Fruit fly (Drosophila melanogaster): ENCODE measurements around the gene Rel.

Rel gene

DNA sequence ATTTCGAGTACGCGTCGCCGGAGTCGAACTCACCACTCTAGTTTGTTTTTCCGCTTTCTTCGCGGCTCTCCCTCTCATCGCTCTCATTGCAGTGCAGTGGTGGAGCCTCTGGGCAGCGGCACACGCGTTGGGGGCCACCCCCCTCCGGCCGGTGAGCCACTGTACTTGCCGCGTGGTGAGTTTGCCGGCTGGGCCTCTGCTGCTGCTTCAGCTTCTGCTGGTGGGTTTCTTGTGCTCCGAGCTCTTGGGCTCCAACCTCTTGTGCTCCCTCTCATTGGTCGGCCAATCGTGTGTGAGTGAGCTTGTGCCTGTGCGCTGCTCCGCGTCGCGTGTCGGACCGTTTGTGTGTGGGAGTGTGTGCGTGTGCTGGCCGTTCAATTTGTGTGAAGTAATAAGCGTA is 5.2 kb upstream of the Rel start (continued):
- no peak for TF ChIP-seq CG7963 (GFP tag; IDR thresholded peaks at IDR 0.05; ENCODE audit: partially characterized antibody)
- TF ChIP-seq Meics (GFP tag; optimal IDR thresholded peaks at IDR 0.05): peak; percentile 64
- TF ChIP-seq CG13424 (tag; optimal IDR thresholded peaks at IDR 0.05): peak; percentile 3
- peak; percentile 68 for TF ChIP-seq shn (GFP tag; optimal IDR thresholded peaks at IDR 0.05)
- TF ChIP-seq CG11247 (GFP tag; IDR thresholded peaks at IDR 0.05): no peak
- TF ChIP-seq scrt (GFP tag; optimal IDR thresholded peaks at IDR 0.05): peak; percentile 62
- peak; percentile 20 for TF ChIP-seq CG1792 (GFP tag; optimal IDR thresholded peaks at IDR 0.05)
- peak; percentile 37 for TF ChIP-seq CG3281 (GFP tag; optimal IDR thresholded peaks at IDR 0.05)
- TF ChIP-seq CrebB (tag; optimal IDR thresholded peaks at IDR 0.05): peak; percentile 74
- peak; percentile 39 for TF ChIP-seq NC2β (GFP tag; optimal IDR thresholded peaks at IDR 0.05)
- TF ChIP-seq otp (GFP tag; IDR thresholded peaks at IDR 0.05): no peak
- peak; percentile 64 for TF ChIP-seq lbe (GFP tag; optimal IDR thresholded peaks at IDR 0.05)
- TF ChIP-seq CG17829 (tag; optimal IDR thresholded peaks at IDR 0.05): peak; percentile 61
- no peak for TF ChIP-seq CG9817 (tag; optimal IDR thresholded peaks at IDR 0.05)
- TF ChIP-seq mam (GFP tag; optimal IDR thresholded peaks at IDR 0.05): peak; percentile 74
- peak; percentile 94 for TF ChIP-seq nom (GFP tag; optimal IDR thresholded peaks at IDR 0.05)
- peak; percentile 68 for TF ChIP-seq Jarid2 (GFP tag; optimal IDR thresholded peaks at IDR 0.05)
- TF ChIP-seq CG6813 (GFP tag; optimal IDR thresholded peaks at IDR 0.05): peak; percentile 76
- TF ChIP-seq gem (tag; optimal IDR thresholded peaks at IDR 0.05): no peak
- peak; percentile 87 for TF ChIP-seq CG34376 (GFP tag; optimal IDR thresholded peaks at IDR 0.05)
- no peak for TF ChIP-seq CG6654 (GFP tag; optimal IDR thresholded peaks at IDR 0.05)
- peak; percentile 62 for TF ChIP-seq CG7786 (GFP tag; optimal IDR thresholded peaks at IDR 0.05)
- no peak for TF ChIP-seq ham (GFP tag; IDR thresholded peaks at IDR 0.05)
- TF ChIP-seq CG4820 (GFP tag; optimal IDR thresholded peaks at IDR 0.05): no peak
- no peak for TF ChIP-seq H2.0 (GFP tag; IDR thresholded peaks at IDR 0.05)
- peak; percentile 27 for TF ChIP-seq tin (GFP tag; optimal IDR thresholded peaks at IDR 0.05)
- TF ChIP-seq Atf6 (GFP tag; IDR thresholded peaks at IDR 0.05): no peak
- peak; percentile 25 for TF ChIP-seq CG13296 (GFP tag; optimal IDR thresholded peaks at IDR 0.05)
- TF ChIP-seq Hr78 (GFP tag; optimal IDR thresholded peaks at IDR 0.05): peak in 1 of 2 experiments; percentile 18
- peak; percentile 75 for TF ChIP-seq ab (GFP tag; optimal IDR thresholded peaks at IDR 0.05)
- TF ChIP-seq CG7987 (GFP tag; optimal IDR thresholded peaks at IDR 0.05): peak; percentile 64
- peak; percentile 41 for TF ChIP-seq Hsf (GFP tag; optimal IDR thresholded peaks at IDR 0.05)
- no peak for TF ChIP-seq CG8281 (tag; optimal IDR thresholded peaks at IDR 0.05)
- peak; percentile 62 for TF ChIP-seq ems (GFP tag; optimal IDR thresholded peaks at IDR 0.05)
- peak; percentile 91 for TF ChIP-seq Nf-YB (GFP tag; optimal IDR thresholded peaks at IDR 0.05)
- peak; percentile 79 for TF ChIP-seq CG3163 (GFP tag; optimal IDR thresholded peaks at IDR 0.05)
- peak; percentile 28 for TF ChIP-seq CG7556 (GFP tag; optimal IDR thresholded peaks at IDR 0.05)
- TF ChIP-seq HLH3B (GFP tag; IDR thresholded peaks at IDR 0.05): no peak
- no peak for TF ChIP-seq salm (tag; optimal IDR thresholded peaks at IDR 0.05)
- TF ChIP-seq CG7745 (tag; optimal IDR thresholded peaks at IDR 0.05): peak; percentile 51
- no peak for TF ChIP-seq CG7372 (GFP tag; IDR thresholded peaks at IDR 0.05)
- TF ChIP-seq h (optimal IDR thresholded peaks at IDR 0.05): no peak
- TF ChIP-seq gro (GFP tag; optimal IDR thresholded peaks at IDR 0.05): peak; percentile 73
- peak; percentile 46 to 67 for TF ChIP-seq Pdp1 (GFP tag; optimal IDR thresholded peaks at IDR 0.05)
- peak; percentile 64 for TF ChIP-seq dm (GFP tag; optimal IDR thresholded peaks at IDR 0.05)
- TF ChIP-seq CG14860 (GFP tag; IDR thresholded peaks at IDR 0.05; ENCODE audit: partially characterized antibody): no peak
- TF ChIP-seq onecut (GFP tag; IDR thresholded peaks at IDR 0.05): peak; percentile 64
- TF ChIP-seq CG2120 (GFP tag; optimal IDR thresholded peaks at IDR 0.05): peak; percentile 84
- peak; percentile 82 for TF ChIP-seq kay (GFP tag; optimal IDR thresholded peaks at IDR 0.05)
- TF ChIP-seq ftz-f1 (GFP tag; optimal IDR thresholded peaks at IDR 0.05): peak; percentile 84
- TF ChIP-seq Nf-YC (tag; optimal IDR thresholded peaks at IDR 0.05): peak; percentile 95
